Worm (Caenorhabditis elegans) whole organism, midembryonic: ENCODE results near the gene ZC190.5.

ENCODE experiments used
- cog-1 ChIP-seq: sonication (generic microtip); optimal IDR thresholded peaks from 2 replicates; lab custom pipeline; 2016; ENCODE audit warnings: missing genetic modification characterization, missing compliant biosample characterization
- tab-1 ChIP-seq: fragments of 200-800 bp; sonication (Bioruptor generic); IDR thresholded peaks from 2 replicates; pipeline ENCODE4 v1.3.6; 2022; ENCODE audit warnings: missing genetic modification characterization, missing compliant biosample characterization
- ztf-23 ChIP-seq: fragments of 200-800 bp; sonication (Bioruptor generic); IDR thresholded peaks from 2 replicates; pipeline ENCODE4 v1.3.6; 2022; ENCODE audit warnings: missing genetic modification reagents, missing genetic modification characterization, missing compliant biosample characterization

DNA sequence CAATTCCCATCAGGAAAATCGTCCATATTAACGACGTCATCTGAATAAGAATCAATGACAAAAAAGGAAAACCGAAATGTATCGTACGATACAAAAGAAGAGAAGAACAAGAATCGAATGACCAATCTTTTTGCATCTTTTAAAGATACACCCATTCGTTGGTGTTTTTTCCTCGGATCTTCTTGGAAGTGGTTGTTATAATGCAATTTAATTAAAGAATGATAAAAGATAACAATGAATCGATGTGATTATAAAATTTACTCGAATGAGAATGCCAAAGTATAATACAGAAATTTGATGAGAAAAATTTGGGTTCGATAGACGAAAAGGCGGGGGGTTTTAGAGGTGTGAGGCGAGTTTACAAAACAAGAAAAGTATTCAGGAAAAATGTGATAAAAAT, 44.4 kb downstream of the ZC190.5 start, which contains the start of gene F41E6.12:
- no peak for TF ChIP-seq tab-1 (GFP tag; lab: Robert Waterston, UW)
- TF ChIP-seq ztf-23 (GFP tag; lab: Robert Waterston, UW) = no peak
- TF ChIP-seq cog-1 = no peak
